Fruit fly (Drosophila melanogaster): ENCODE data around the gene CG34375.

CG34375 gene

dm6 chr3R:23048690-23049118, 38.3 kb upstream of the CG34375 start (continued):
- peak; percentile 45 for TF ChIP-seq CG17802 (tag; optimal IDR thresholded peaks at IDR 0.05)
- no peak for TF ChIP-seq stwl (tag; optimal IDR thresholded peaks at IDR 0.05)
- TF ChIP-seq CG17568 (GFP tag; optimal IDR thresholded peaks at IDR 0.05): peak; percentile 41
- TF ChIP-seq shn (GFP tag; optimal IDR thresholded peaks at IDR 0.05): no peak
- TF ChIP-seq Gsc (GFP tag; IDR thresholded peaks at IDR 0.05): 0 out of 2 replicates have a peak, but pooled peaks have one; percentile 32
- TF ChIP-seq CG10321 (GFP tag; IDR thresholded peaks at IDR 0.05): no peak
- no peak for TF ChIP-seq pita (GFP tag; optimal IDR thresholded peaks at IDR 0.05)
- peak; percentile 69 for TF ChIP-seq Hr3 (GFP tag; optimal IDR thresholded peaks at IDR 0.05)
- no peak for TF ChIP-seq dan (GFP tag; IDR thresholded peaks at IDR 0.05)
- no peak for TF ChIP-seq CG14860 (GFP tag; IDR thresholded peaks at IDR 0.05; ENCODE audit: partially characterized antibody)
- no peak for TF ChIP-seq lov (optimal IDR thresholded peaks at IDR 0.05)
- TF ChIP-seq lov (GFP tag; IDR thresholded peaks at IDR 0.05): no peak
- no peak for TF ChIP-seq CG4282 (GFP tag; optimal IDR thresholded peaks at IDR 0.05)
- peak; percentile 68 to 81 for TF ChIP-seq bsh (GFP tag; optimal IDR thresholded peaks at IDR 0.05)
- no peak for TF ChIP-seq NFAT (GFP tag; IDR thresholded peaks at IDR 0.05)
- peak; percentile 55; the same call in 1 of the 3 replicates for TF ChIP-seq CG11093 (GFP tag; IDR thresholded peaks at IDR 0.05)
- peak in 1 of 2 experiments; percentile 20 for TF ChIP-seq crp (GFP tag; optimal IDR thresholded peaks at IDR 0.05)
- peak; percentile 81 for TF ChIP-seq nerfin-1 (tag; optimal IDR thresholded peaks at IDR 0.05)
- TF ChIP-seq slou (GFP tag; optimal IDR thresholded peaks at IDR 0.05): peak; percentile 19
- TF ChIP-seq Gug (GFP tag; IDR thresholded peaks at IDR 0.05): peak; percentile 32; the same call in 2 of the 4 replicates
- peak; percentile 71 for TF ChIP-seq Med (GFP tag)
- no peak for TF ChIP-seq Elba2 (GFP tag; optimal IDR thresholded peaks at IDR 0.05)
- TF ChIP-seq CG18599 (GFP tag; optimal IDR thresholded peaks at IDR 0.05): peak; percentile 64
- no peak for TF ChIP-seq CG11456 (GFP tag; IDR thresholded peaks at IDR 0.05)
- TF ChIP-seq CG1832 (GFP tag; optimal IDR thresholded peaks at IDR 0.05): no peak
- TF ChIP-seq CG13775 (GFP tag; optimal IDR thresholded peaks at IDR 0.05): peak; percentile 50
- peak; percentile 5; the same call in 1 of the 2 replicates for TF ChIP-seq CG5953 (GFP tag; IDR thresholded peaks at IDR 0.05)
- no peak for TF ChIP-seq Hey (tag; optimal IDR thresholded peaks at IDR 0.05)
- TF ChIP-seq CG13424 (tag; optimal IDR thresholded peaks at IDR 0.05): peak; percentile 88
- TF ChIP-seq org-1 (GFP tag; optimal IDR thresholded peaks at IDR 0.05): peak; percentile 63
- TF ChIP-seq TFAM (GFP tag; optimal IDR thresholded peaks at IDR 0.05): no peak
- peak; percentile 21 for TF ChIP-seq Hand (GFP tag; optimal IDR thresholded peaks at IDR 0.05)
- TF ChIP-seq Fer1 (GFP tag; optimal IDR thresholded peaks at IDR 0.05): peak; percentile 72
- TF ChIP-seq CG2202 (tag; optimal IDR thresholded peaks at IDR 0.05): peak; percentile 34
- peak; percentile 63 for TF ChIP-seq CG9817 (tag; optimal IDR thresholded peaks at IDR 0.05)
- TF ChIP-seq eyg (GFP tag; optimal IDR thresholded peaks at IDR 0.05): peak; percentile 26
- peak; percentile 20 for TF ChIP-seq CG8089 (GFP tag; optimal IDR thresholded peaks at IDR 0.05)
- peak; percentile 79 for TF ChIP-seq vvl (GFP tag; IDR thresholded peaks at IDR 0.05)
- peak; percentile 69 for TF ChIP-seq trem (tag; optimal IDR thresholded peaks at IDR 0.05)
- peak; percentile 41 for TF ChIP-seq CG10654 (GFP tag; optimal IDR thresholded peaks at IDR 0.05)
- TF ChIP-seq ase (GFP tag; IDR thresholded peaks at IDR 0.05): peak; percentile 56; the same call in 2 of the 3 replicates
- TF ChIP-seq CG2116 (GFP tag; optimal IDR thresholded peaks at IDR 0.05): peak; percentile 24
- TF ChIP-seq sob (GFP tag; IDR thresholded peaks at IDR 0.05): peak; percentile 58; the same call in 1 of the 2 replicates
- no peak for TF ChIP-seq CG34224 (GFP tag; IDR thresholded peaks at IDR 0.05; ENCODE audit: partially characterized antibody)
- no peak for TF ChIP-seq mld (GFP tag; IDR thresholded peaks at IDR 0.05; ENCODE audit: partially characterized antibody)
- no peak for TF ChIP-seq CG13624 (GFP tag; optimal IDR thresholded peaks at IDR 0.05)
- TF ChIP-seq seq (GFP tag; IDR thresholded peaks at IDR 0.05): peak; percentile 55; the same call in 1 of the 2 replicates
- no peak for TF ChIP-seq B-H2 (GFP tag; optimal IDR thresholded peaks at IDR 0.05)
- peak; percentile 53; the same call in 1 of the 2 replicates for TF ChIP-seq ap (GFP tag; IDR thresholded peaks at IDR 0.05)
- TF ChIP-seq CG12155 (GFP tag; optimal IDR thresholded peaks at IDR 0.05): peak; percentile 37
- TF ChIP-seq zfh2 (GFP tag; optimal IDR thresholded peaks at IDR 0.05): no peak
